Fruit fly (Drosophila melanogaster) whole organism, embryonic: ENCODE results near the gene CG34117.

Source experiments
- Adf1 ChIP-seq: fragments of 200-800 bp; sonication (Bioruptor generic); IDR thresholded peaks from 2 replicates; pipeline ENCODE4 v1.3.6; 2022; ENCODE audit warnings: missing biosample characterization, missing genetic modification characterization
- BEAF-32 ChIP-seq: fragments of 200-800 bp; sonication (Bioruptor generic); optimal IDR thresholded peaks from 3 replicates; lab custom pipeline; 2017; ENCODE audit warnings: missing biosample characterization, missing genetic modification characterization, mild to moderate bottlenecking, moderate library complexity, missing genetic modification reagents
- CG12155 ChIP-seq: fragments of 200-800 bp; sonication (Bioruptor generic); optimal IDR thresholded peaks from 3 replicates; lab custom pipeline; 2016; ENCODE audit warnings: missing biosample characterization, missing genetic modification characterization
- CG13624 ChIP-seq: fragments of 200-800 bp; sonication (Bioruptor generic); optimal IDR thresholded peaks from 2 replicates; lab custom pipeline; 2016; ENCODE audit warnings: missing biosample characterization, missing genetic modification characterization
- CG14860 ChIP-seq: fragments of 200-800 bp; sonication (Bioruptor generic); IDR thresholded peaks from 3 replicates; pipeline ENCODE4 v1.3.6; 2022; ENCODE audit warnings: missing biosample characterization, missing genetic modification characterization; ENCODE audit not compliant: partially characterized antibody
- CG1792 ChIP-seq: fragments of 200-800 bp; sonication (Bioruptor generic); optimal IDR thresholded peaks from 2 replicates; lab custom pipeline; 2016; ENCODE audit warnings: missing biosample characterization, missing genetic modification characterization
- CG1832 ChIP-seq: fragments of 200-800 bp; sonication (Bioruptor generic); optimal IDR thresholded peaks from 2 replicates; lab custom pipeline; 2017; ENCODE audit warnings: missing biosample characterization, mild to moderate bottlenecking, missing genetic modification characterization, inconsistent platforms
- CG2199 ChIP-seq: fragments of 200-800 bp; sonication (Bioruptor generic); IDR thresholded peaks from 3 replicates; pipeline ENCODE4 v1.3.6; 2022; ENCODE audit warnings: missing biosample characterization, missing genetic modification characterization
- CG2889 ChIP-seq: fragments of 200-800 bp; sonication (Bioruptor generic); IDR thresholded peaks from 3 replicates; pipeline ENCODE4 v1.3.6; 2022; ENCODE audit warnings: missing biosample characterization, missing genetic modification characterization
- CG33213 ChIP-seq: fragments of 200-800 bp; sonication (Bioruptor generic); optimal IDR thresholded peaks from 3 replicates; lab custom pipeline; 2016; ENCODE audit warnings: missing biosample characterization, missing genetic modification characterization
- CG34376 ChIP-seq: fragments of 200-800 bp; sonication (Bioruptor generic); optimal IDR thresholded peaks from 2 replicates; lab custom pipeline; 2018; ENCODE audit warnings: missing biosample characterization, mild to moderate bottlenecking, missing genetic modification characterization
- CG4328 ChIP-seq: fragments of 200-800 bp; sonication (Bioruptor generic); optimal IDR thresholded peaks from 3 replicates; lab custom pipeline; 2017; ENCODE audit warnings: missing biosample characterization, missing genetic modification reagents, missing genetic modification characterization
- CG4360 ChIP-seq: fragments of 200-800 bp; sonication (Bioruptor generic); IDR thresholded peaks from 2 replicates; pipeline ENCODE4 v1.3.6; 2022; ENCODE audit warnings: missing biosample characterization, missing genetic modification characterization
- CG6683 ChIP-seq: fragments of 200-800 bp; sonication (Bioruptor generic); optimal IDR thresholded peaks from 2 replicates; lab custom pipeline; 2017; ENCODE audit warnings: missing biosample characterization, mild to moderate bottlenecking, missing genetic modification characterization, missing genetic modification reagents
- CG8089 ChIP-seq: fragments of 200-800 bp; sonication (Bioruptor generic); optimal IDR thresholded peaks from 3 replicates; lab custom pipeline; 2016; ENCODE audit warnings: missing biosample characterization, missing genetic modification characterization
- CG9609 ChIP-seq: fragments of 200-800 bp; sonication (Bioruptor generic); optimal IDR thresholded peaks from 3 replicates; lab custom pipeline; 2016; ENCODE audit warnings: missing biosample characterization, missing genetic modification characterization
- CG9727 ChIP-seq: fragments of 200-800 bp; sonication (Bioruptor generic); optimal IDR thresholded peaks from 3 replicates; lab custom pipeline; 2017; ENCODE audit warnings: missing biosample characterization, mild to moderate bottlenecking, missing genetic modification characterization
- CG9932 ChIP-seq: fragments of 200-800 bp; sonication (Bioruptor generic); IDR thresholded peaks from 2 replicates; pipeline ENCODE4 v1.3.6; 2022; ENCODE audit warnings: missing biosample characterization, missing genetic modification characterization
- D19B ChIP-seq: fragments of 200-800 bp; sonication (Bioruptor generic); optimal IDR thresholded peaks from 2 replicates; lab custom pipeline; 2017; ENCODE audit warnings: missing biosample characterization, mild to moderate bottlenecking, missing genetic modification characterization
- Dad ChIP-seq: fragments of 200-800 bp; sonication (Bioruptor generic); optimal IDR thresholded peaks from 3 replicates; lab custom pipeline; 2016; ENCODE audit warnings: missing biosample characterization, missing genetic modification characterization
- Deaf1 ChIP-seq: fragments of 200-800 bp; optimal IDR thresholded peaks from 3 replicates; lab custom pipeline; 2019; ENCODE audit warnings: missing biosample characterization, mild to moderate bottlenecking, missing genetic modification characterization, moderate library complexity
- Dp ChIP-seq: fragments of 200-800 bp; sonication (Bioruptor generic); optimal IDR thresholded peaks from 2 replicates; lab custom pipeline; 2018; ENCODE audit warnings: missing biosample characterization, mild to moderate bottlenecking, missing genetic modification characterization, moderate library complexity
- E2f2 ChIP-seq: fragments of 200-800 bp; sonication (Bioruptor generic); IDR thresholded peaks from 2 replicates; pipeline ENCODE4 v1.3.6; 2022; ENCODE audit warnings: missing biosample characterization, missing genetic modification characterization
- HmgZ ChIP-seq: fragments of 200-800 bp; sonication (Bioruptor generic); optimal IDR thresholded peaks from 2 replicates; lab custom pipeline; 2018; ENCODE audit warnings: missing biosample characterization, mild to moderate bottlenecking, missing genetic modification characterization
- Hr51 ChIP-seq, 2 experiments: fragments of 200-800 bp; sonication (Bioruptor generic); optimal IDR thresholded peaks; 2 replicates in 1 of 2; 3 replicates in 1 of 2; lab custom pipeline; 2016 to 2018; ENCODE audit warnings: missing biosample characterization in 2 of 2, missing genetic modification characterization in 2 of 2, mild to moderate bottlenecking in 1 of 2, moderate library complexity in 1 of 2
- NC2β ChIP-seq: fragments of 200-800 bp; sonication (Bioruptor generic); optimal IDR thresholded peaks from 2 replicates; lab custom pipeline; 2016; ENCODE audit warnings: missing biosample characterization, missing genetic modification characterization
- Optix ChIP-seq: fragments of 200-800 bp; sonication (Bioruptor generic); IDR thresholded peaks from 3 replicates; pipeline ENCODE4 v1.3.6; 2022; ENCODE audit warnings: missing biosample characterization, missing genetic modification characterization
- Spps ChIP-seq: fragments of 200-800 bp; sonication (Bioruptor generic); optimal IDR thresholded peaks from 2 replicates; lab custom pipeline; 2018; ENCODE audit warnings: missing biosample characterization, mild to moderate bottlenecking, missing genetic modification characterization
- Trl ChIP-seq, 3 experiments: fragments of >200 bp in 2 of 3; fragments of 200-800 bp in 1 of 3; sonication (Bioruptor generic) in 1 of 3; optimal IDR thresholded peaks; 2 replicates in 1 of 3; 3 replicates in 2 of 3; lab custom pipeline; 2016 to 2017; ENCODE audit warnings: missing biosample characterization in 1 of 3, missing genetic modification characterization in 1 of 3
- al ChIP-seq: fragments of 200-800 bp; sonication (Bioruptor generic); IDR thresholded peaks from 2 replicates; pipeline ENCODE4 v1.3.6; 2022; ENCODE audit warnings: missing biosample characterization, missing genetic modification characterization
- br ChIP-seq: fragments of >200 bp; optimal IDR thresholded peaks from 2 replicates; lab custom pipeline; 2017
- corto ChIP-seq: fragments of 200-800 bp; sonication (Bioruptor generic); optimal IDR thresholded peaks from 2 replicates; lab custom pipeline; 2016; ENCODE audit warnings: missing biosample characterization, mild to moderate bottlenecking, missing genetic modification characterization, moderate library complexity
- crc ChIP-seq: fragments of 200-800 bp; sonication (Bioruptor generic); optimal IDR thresholded peaks from 2 replicates; lab custom pipeline; 2016; ENCODE audit warnings: missing biosample characterization, missing genetic modification characterization
- da ChIP-seq: fragments of 200-800 bp; sonication (Bioruptor generic); optimal IDR thresholded peaks from 2 replicates; lab custom pipeline; 2016; ENCODE audit warnings: missing biosample characterization, missing genetic modification characterization
- dmrt99B ChIP-seq: fragments of 200-800 bp; sonication (Bioruptor generic); optimal IDR thresholded peaks from 2 replicates; lab custom pipeline; 2018; ENCODE audit warnings: missing biosample characterization, mild to moderate bottlenecking, missing genetic modification characterization, moderate library complexity
- en ChIP-seq: fragments of 200-800 bp; sonication (Bioruptor generic); optimal IDR thresholded peaks from 2 replicates; lab custom pipeline; 2016; ENCODE audit warnings: missing biosample characterization, missing genetic modification characterization
- exex ChIP-seq: fragments of 200-800 bp; sonication (Bioruptor generic); optimal IDR thresholded peaks from 4 replicates; lab custom pipeline; 2018; ENCODE audit warnings: missing biosample characterization, mild to moderate bottlenecking, missing genetic modification characterization, moderate library complexity
- eyg ChIP-seq: fragments of 200-800 bp; sonication (Bioruptor generic); optimal IDR thresholded peaks from 3 replicates; lab custom pipeline; 2016; ENCODE audit warnings: missing biosample characterization, missing genetic modification characterization
- fru ChIP-seq: fragments of >200 bp; optimal IDR thresholded peaks from 2 replicates; lab custom pipeline; 2017
- gcm ChIP-seq: fragments of 200-800 bp; sonication (Bioruptor generic); optimal IDR thresholded peaks from 2 replicates; lab custom pipeline; 2019; ENCODE audit warnings: missing biosample characterization, mild to moderate bottlenecking, missing genetic modification characterization, moderate library complexity
- ham ChIP-seq: fragments of 200-800 bp; sonication (Bioruptor generic); IDR thresholded peaks from 2 replicates; pipeline ENCODE4 v1.3.6; 2022; ENCODE audit warnings: missing biosample characterization, missing genetic modification characterization
- maf-S ChIP-seq: fragments of 200-800 bp; sonication (Bioruptor generic); optimal IDR thresholded peaks from 2 replicates; lab custom pipeline; 2016; ENCODE audit warnings: missing biosample characterization, missing genetic modification characterization
- mld ChIP-seq: fragments of 200-800 bp; sonication (Bioruptor generic); IDR thresholded peaks from 3 replicates; pipeline ENCODE4 v1.3.6; 2022; ENCODE audit warnings: missing biosample characterization, missing genetic modification characterization; ENCODE audit not compliant: partially characterized antibody
- otp ChIP-seq: fragments of 200-800 bp; sonication (Bioruptor generic); IDR thresholded peaks from 3 replicates; pipeline ENCODE4, ENCODE4 v1.3.6; 2022; ENCODE audit warnings: missing biosample characterization, missing genetic modification characterization
- pfk ChIP-seq: fragments of 200-800 bp; sonication (Bioruptor generic); optimal IDR thresholded peaks from 2 replicates; lab custom pipeline; 2018; ENCODE audit warnings: missing biosample characterization, mild to moderate bottlenecking, missing genetic modification characterization, moderate library complexity
- pnt ChIP-seq: fragments of 200-800 bp; sonication (Bioruptor generic); optimal IDR thresholded peaks from 3 replicates; lab custom pipeline; 2016; ENCODE audit warnings: missing biosample characterization, missing genetic modification characterization
- salm ChIP-seq: fragments of 200-800 bp; sonication (Bioruptor generic); optimal IDR thresholded peaks from 2 replicates; lab custom pipeline; 2018; ENCODE audit warnings: missing biosample characterization, mild to moderate bottlenecking, missing genetic modification characterization
- sr ChIP-seq: fragments of 200-800 bp; sonication (Bioruptor generic); IDR thresholded peaks from 3 replicates; pipeline ENCODE4 v1.3.6; 2022; ENCODE audit warnings: missing biosample characterization, missing genetic modification characterization
- stwl ChIP-seq: fragments of 200-800 bp; sonication (Bioruptor generic); optimal IDR thresholded peaks from 3 replicates; lab custom pipeline; 2018; ENCODE audit warnings: missing biosample characterization, mild to moderate bottlenecking, missing genetic modification characterization, moderate library complexity
- tll ChIP-seq, 2 experiments: fragments of 200-800 bp in 1 of 2; fragments of >200 bp in 1 of 2; sonication (Bioruptor generic) in 1 of 2; optimal IDR thresholded peaks; 2 replicates each; lab custom pipeline; 2017 to 2019; ENCODE audit warnings: missing biosample characterization in 2 of 2, missing genetic modification characterization in 2 of 2, mild to moderate bottlenecking in 1 of 2, moderate library complexity in 1 of 2
- trem ChIP-seq: fragments of 200-800 bp; optimal IDR thresholded peaks from 3 replicates; lab custom pipeline; 2019; ENCODE audit warnings: missing biosample characterization, mild to moderate bottlenecking, missing genetic modification characterization, moderate library complexity
- zfh1 ChIP-seq: fragments of 200-800 bp; sonication (Bioruptor generic); IDR thresholded peaks from 3 replicates; pipeline ENCODE4 v1.3.6; 2022; ENCODE audit warnings: missing biosample characterization, missing genetic modification characterization

The CG34117 gene

DNA sequence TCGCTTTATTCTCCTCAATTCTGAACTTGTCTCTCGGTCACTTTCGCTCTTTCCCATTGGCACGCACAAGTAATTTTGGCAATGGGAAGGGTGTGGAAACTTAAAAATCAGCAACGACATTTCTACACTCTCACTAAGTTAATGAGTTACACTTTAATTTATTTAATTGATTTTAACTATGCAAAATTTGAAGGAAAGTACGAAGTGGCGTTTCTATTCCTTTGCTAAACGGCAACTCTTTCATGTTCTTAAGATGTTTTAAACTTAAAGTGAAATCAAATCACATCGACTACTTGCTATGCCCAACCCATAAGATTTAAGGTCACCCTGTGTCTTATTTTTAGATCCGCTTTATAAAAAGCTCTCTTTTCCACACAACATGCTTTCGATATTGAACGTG lies 29.4 kb downstream of the CG34117 start (continued):
- TF ChIP-seq otp (no peak), CG2199 (no peak), zfh1 (GFP tag; lab: Robert Waterston, UW) (peak; percentile 35; the same call in 1 of the 3 replicates), Deaf1 (tag; lab: Kevin White, UChicago) (no peak), trem (tag; lab: Kevin White, UChicago) (no peak), eyg (GFP tag; lab: Kevin White, UChicago) (no peak), CG13624 (GFP tag; lab: Kevin White, UChicago) (peak; percentile 53), CG9932 (peak; percentile 69), CG2889 (GFP tag; lab: Robert Waterston, UW) (no peak; the same call in 2 of the 3 replicates), dmrt99B (tag; lab: Kevin White, UChicago) (peak; percentile 68), pnt (GFP tag; lab: Kevin White, UChicago) (no peak), BEAF-32 (GFP tag; lab: Kevin White, UChicago) (no peak), crc (peak; percentile 17), maf-S (GFP tag; lab: Kevin White, UChicago) (no peak), Hr51 (GFP tag; optimal IDR thresholded peaks at IDR 0.05; lab: Kevin White, UChicago) (peak in 1 of 2 experiments; percentile 84), CG34376 (GFP tag; lab: Kevin White, UChicago) (no peak), CG6683 (no peak), CG8089 (GFP tag; lab: Kevin White, UChicago) (no peak), CG14860 (no peak), corto (no peak), NC2β (GFP tag; lab: Kevin White, UChicago) (no peak), CG4360 (GFP tag; lab: Robert Waterston, UW) (no peak), HmgZ (tag; lab: Kevin White, UChicago) (peak; percentile 34), CG4328 (GFP tag; lab: Kevin White, UChicago) (no peak), salm (tag; lab: Kevin White, UChicago) (peak; percentile 30), exex (tag; lab: Kevin White, UChicago) (no peak), E2f2 (peak; percentile 47), CG9609 (no peak), en (GFP tag; lab: Kevin White, UChicago) (no peak), fru (lab: Kevin White, UChicago) (no peak), mld (GFP tag; lab: Robert Waterston, UW) (no peak), stwl (no peak), CG9727 (peak; percentile 15), pfk (no peak), Optix (GFP tag; lab: Robert Waterston, UW) (no peak), ham (GFP tag; lab: Robert Waterston, UW) (no peak), Adf1 (GFP tag; lab: Robert Waterston, UW) (no peak), CG33213 (GFP tag; lab: Kevin White, UChicago) (no peak), br (lab: Kevin White, UChicago) (no peak), al (GFP tag; lab: Robert Waterston, UW) (peak; percentile 52; the same call in 1 of the 2 replicates), D19B (GFP tag; lab: Kevin White, UChicago) (peak; percentile 34), da (GFP tag; lab: Kevin White, UChicago) (no peak), Spps (no peak), tll (GFP tag; optimal IDR thresholded peaks at IDR 0.05; lab: Kevin White, UChicago) (no peak), Dad (GFP tag; lab: Kevin White, UChicago) (no peak), gcm (no peak), Dp (GFP tag; lab: Kevin White, UChicago) (no peak), CG1792 (GFP tag; lab: Kevin White, UChicago) (peak; percentile 18), sr (no peak), CG1832 (GFP tag; lab: Kevin White, UChicago) (no peak), CG12155 (GFP tag; lab: Kevin White, UChicago) (peak; percentile 41), Trl (optimal IDR thresholded peaks at IDR 0.05; lab: Kevin White, UChicago) (peak in 1 of 2 experiments; percentile 14), Trl (GFP tag; optimal IDR thresholded peaks at IDR 0.05; lab: Kevin White, UChicago) (no peak)
